Worm (Caenorhabditis elegans) whole organism, L3 larva: ENCODE measurements around the gene T26H5.9.

Source experiments
- R02D3.7 ChIP-seq: fragments of 150-350 bp; optimal IDR thresholded peaks from 2 replicates; lab custom pipeline; 2014; ENCODE audit warnings: missing biosample characterization, missing genetic modification characterization
- ama-1 ChIP-seq: fragments of 150-350 bp; optimal IDR thresholded peaks from 2 replicates; lab custom pipeline; 2018
- ceh-16 ChIP-seq: sonication (generic microtip); optimal IDR thresholded peaks from 2 replicates; lab custom pipeline; 2017; ENCODE audit warnings: missing biosample characterization, missing genetic modification characterization
- ceh-28 ChIP-seq: fragments of 150-350 bp; optimal IDR thresholded peaks from 2 replicates; lab custom pipeline; 2014; ENCODE audit warnings: missing biosample characterization, missing genetic modification reagents, missing genetic modification characterization
- egl-27 ChIP-seq: sonication (generic microtip); optimal IDR thresholded peaks from 4 replicates; lab custom pipeline; 2017; ENCODE audit warnings: missing biosample characterization, missing genetic modification reagents, missing genetic modification characterization
- elt-2 ChIP-seq: sonication (generic microtip); optimal IDR thresholded peaks from 2 replicates; lab custom pipeline; 2016; ENCODE audit warnings: missing genetic modification reagents, mild to moderate bottlenecking, missing genetic modification characterization, missing compliant biosample characterization
- eor-1 ChIP-seq, 2 experiments: fragments of 150-350 bp; optimal IDR thresholded peaks; 2 replicates each; lab custom pipeline; 2014 to 2018; ENCODE audit warnings: missing biosample characterization in 2 of 2, missing genetic modification characterization in 2 of 2
- fkh-10 ChIP-seq: sonication (generic microtip); optimal IDR thresholded peaks from 2 replicates; lab custom pipeline; 2017; ENCODE audit warnings: missing biosample characterization, missing genetic modification reagents, missing genetic modification characterization
- fkh-2 ChIP-seq: fragments of 150-350 bp; optimal IDR thresholded peaks from 2 replicates; lab custom pipeline; 2014; ENCODE audit warnings: missing biosample characterization, missing genetic modification reagents, missing genetic modification characterization
- jun-1 ChIP-seq: fragments of 150-350 bp; optimal IDR thresholded peaks from 2 replicates; lab custom pipeline; 2014; ENCODE audit warnings: missing biosample characterization, missing genetic modification reagents, missing genetic modification characterization
- lin-15B ChIP-seq: fragments of 150-350 bp; optimal IDR thresholded peaks from 2 replicates; lab custom pipeline; 2014; ENCODE audit warnings: missing biosample characterization, missing genetic modification characterization
- lsy-12 ChIP-seq: sonication (generic microtip); optimal IDR thresholded peaks from 2 replicates; lab custom pipeline; 2016; ENCODE audit warnings: mild to moderate bottlenecking, missing genetic modification characterization, missing compliant biosample characterization
- mdl-1 ChIP-seq: fragments of 150-350 bp; optimal IDR thresholded peaks from 2 replicates; lab custom pipeline; 2014; ENCODE audit warnings: missing biosample characterization, missing genetic modification characterization
- mml-1 ChIP-seq: fragments of 150-350 bp; sonication (generic microtip); optimal IDR thresholded peaks from 3 replicates; lab custom pipeline; 2014; ENCODE audit warnings: missing biosample characterization, missing genetic modification characterization
- nfya-1 ChIP-seq: sonication (generic microtip); optimal IDR thresholded peaks from 2 replicates; lab custom pipeline; 2017; ENCODE audit warnings: missing genetic modification characterization, mild to moderate bottlenecking, missing compliant biosample characterization, antibody characterized with exemption, moderate library complexity; ENCODE audit not compliant: insufficient read depth
- nhr-11 ChIP-seq: fragments of 150-350 bp; optimal IDR thresholded peaks from 2 replicates; lab custom pipeline; 2014; ENCODE audit warnings: missing biosample characterization, missing genetic modification characterization
- nhr-237 ChIP-seq: fragments of 150-350 bp; optimal IDR thresholded peaks from 2 replicates; lab custom pipeline; 2014; ENCODE audit warnings: missing biosample characterization, missing genetic modification characterization
- nhr-28 ChIP-seq: fragments of 150-350 bp; optimal IDR thresholded peaks from 2 replicates; lab custom pipeline; 2014; ENCODE audit warnings: missing biosample characterization, missing genetic modification characterization
- nhr-43 ChIP-seq: sonication (generic microtip); optimal IDR thresholded peaks from 2 replicates; lab custom pipeline; 2016; ENCODE audit warnings: mild to moderate bottlenecking, missing genetic modification characterization, missing compliant biosample characterization; ENCODE audit not compliant: poor library complexity, severe bottlenecking
- nhr-67 ChIP-seq: fragments of 150-350 bp; optimal IDR thresholded peaks from 2 replicates; lab custom pipeline; 2014; ENCODE audit warnings: missing biosample characterization, missing genetic modification characterization
- nhr-77 ChIP-seq: fragments of 150-350 bp; optimal IDR thresholded peaks from 2 replicates; lab custom pipeline; 2014; ENCODE audit warnings: missing biosample characterization, missing genetic modification characterization
- pha-4 ChIP-seq: fragments of 150-350 bp; optimal IDR thresholded peaks from 2 replicates; lab custom pipeline; 2014; ENCODE audit warnings: missing biosample characterization, missing genetic modification reagents, missing genetic modification characterization
- pqm-1 ChIP-seq: fragments of 150-350 bp; optimal IDR thresholded peaks from 2 replicates; lab custom pipeline; 2017; ENCODE audit warnings: missing biosample characterization, missing genetic modification characterization, inconsistent platforms
- sea-2 ChIP-seq: fragments of 150-350 bp; sonication (generic microtip); optimal IDR thresholded peaks from 4 replicates; lab custom pipeline; 2014; ENCODE audit warnings: missing biosample characterization, missing genetic modification reagents, missing genetic modification characterization
- skn-1 ChIP-seq: fragments of 150-350 bp; optimal IDR thresholded peaks from 2 replicates; lab custom pipeline; 2014; ENCODE audit warnings: missing biosample characterization, missing genetic modification characterization
- snpc-4 ChIP-seq: fragments of 150-350 bp; optimal IDR thresholded peaks from 2 replicates; lab custom pipeline; 2014; ENCODE audit warnings: missing biosample characterization, missing genetic modification characterization
- unc-39 ChIP-seq: sonication (generic microtip); optimal IDR thresholded peaks from 4 replicates; lab custom pipeline; 2017; ENCODE audit warnings: missing biosample characterization, missing genetic modification characterization
- unc-62 ChIP-seq: fragments of 150-350 bp; sonication (generic microtip); optimal IDR thresholded peaks from 4 replicates; lab custom pipeline; 2014; ENCODE audit warnings: missing biosample characterization, missing genetic modification reagents, missing genetic modification characterization
- zag-1 ChIP-seq: fragments of 150-350 bp; optimal IDR thresholded peaks from 2 replicates; lab custom pipeline; 2014; ENCODE audit warnings: missing biosample characterization, missing genetic modification characterization
- ztf-11 ChIP-seq: fragments of 150-350 bp; optimal IDR thresholded peaks from 2 replicates; lab custom pipeline; 2014; ENCODE audit warnings: missing biosample characterization, missing genetic modification characterization

Gene T26H5.9

ce11 chrV:15444615-15445014, at the start of gene T26H5.9:
T26H5.9 (plus strand) TSS chrV:15444916.
- no peak for TF ChIP-seq nhr-28 (tag; lab: Kevin White, UChicago)
- TF ChIP-seq pqm-1 (tag; lab: Kevin White, UChicago): peak; percentile 12
- no peak for TF ChIP-seq unc-39
- TF ChIP-seq mml-1: no peak
- TF ChIP-seq eor-1 (tag; optimal IDR thresholded peaks at IDR 0.05; lab: Kevin White, UChicago): no peak
- peak; percentile 65 for TF ChIP-seq elt-2 (tag; lab: Kevin White, UChicago)
- TF ChIP-seq nhr-77: no peak

DNA sequence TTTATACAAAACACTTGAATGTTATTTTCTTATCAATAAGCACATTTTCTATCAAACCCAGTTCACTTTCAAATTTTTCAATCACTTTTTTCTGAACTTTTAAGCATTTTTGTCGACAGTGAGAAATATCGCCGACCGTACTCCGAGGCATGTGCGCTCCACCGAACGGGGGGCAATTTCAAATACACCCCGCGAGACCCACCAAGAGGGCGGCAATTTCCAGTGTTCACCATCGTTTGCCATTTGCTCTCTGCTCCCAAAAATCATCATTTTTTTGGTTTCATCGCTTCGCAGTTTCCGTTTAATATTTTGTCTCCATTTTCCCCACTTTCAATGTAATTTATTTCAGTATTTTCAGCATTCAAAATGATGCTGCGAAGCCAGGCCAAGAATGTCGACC, 49.4 kb upstream of the T26H5.9 start, which contains the start of gene cyb-3:
Gene cyb-3 (plus strand): TSS at position 350 of the 400 bp plus-strand sequence.
- TF ChIP-seq nhr-43 (tag; lab: Kevin White, UChicago) (no peak), ztf-11 (tag; lab: Kevin White, UChicago) (no peak), fkh-10 (no peak), jun-1 (tag; lab: Kevin White, UChicago) (no peak), nhr-67 (tag; lab: Kevin White, UChicago) (no peak), sea-2 (GFP tag; lab: Kevin White, UChicago) (no peak), ceh-28 (tag; lab: Kevin White, UChicago) (no peak), mdl-1 (no peak), skn-1 (tag; lab: Kevin White, UChicago) (no peak), pqm-1 (tag; lab: Kevin White, UChicago) (no peak), unc-62 (no peak), unc-39 (no peak), R02D3.7 (tag; lab: Kevin White, UChicago) (no peak), pha-4 (tag; lab: Kevin White, UChicago) (no peak), nfya-1 (no peak), fkh-2 (tag; lab: Kevin White, UChicago) (no peak), eor-1 (tag; optimal IDR thresholded peaks at IDR 0.05; lab: Kevin White, UChicago) (no peak), snpc-4 (tag; lab: Kevin White, UChicago) (no peak), ceh-16 (tag; lab: Kevin White, UChicago) (no peak)

DNA sequence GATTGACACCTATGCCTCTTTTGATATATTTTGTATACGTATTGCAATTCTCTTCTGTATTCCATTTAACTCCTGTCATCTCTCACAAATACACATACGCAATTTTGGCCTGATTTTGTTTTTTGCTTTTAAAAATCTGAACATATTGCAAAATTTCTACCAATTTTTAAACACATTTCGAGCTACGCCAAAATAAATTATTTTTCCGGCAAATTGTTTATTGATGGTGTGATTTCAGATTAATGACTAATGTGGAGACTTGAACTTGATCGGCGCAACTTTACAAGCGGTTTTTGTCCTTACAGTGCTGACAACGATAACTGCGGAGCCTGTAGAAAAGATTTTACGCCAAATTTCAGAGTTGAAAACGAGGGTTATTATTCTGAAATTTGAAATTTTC, 47.6 kb upstream of the T26H5.9 start:
- TF ChIP-seq lsy-12 (no peak), ceh-28 (tag; lab: Kevin White, UChicago) (no peak), nhr-28 (tag; lab: Kevin White, UChicago) (no peak), nhr-237 (tag; lab: Kevin White, UChicago) (no peak), snpc-4 (tag; lab: Kevin White, UChicago) (no peak), egl-27 (no peak), mdl-1 (no peak), pqm-1 (tag; lab: Kevin White, UChicago) (no peak), mml-1 (no peak), ama-1 (lab: Kevin White, UChicago) (no peak), zag-1 (no peak), unc-62 (no peak)
- TF ChIP-seq, all 47 proteins: peak for 0

- TF ChIP-seq nhr-11 (tag; lab: Kevin White, UChicago): no peak
Observed at ce11 chrV:15398728-15399127, 46.0 kb upstream of the T26H5.9 start, which contains the start of gene fbxa-199. fbxa-199 (minus strand) TSS chrV:15398828.

DNA sequence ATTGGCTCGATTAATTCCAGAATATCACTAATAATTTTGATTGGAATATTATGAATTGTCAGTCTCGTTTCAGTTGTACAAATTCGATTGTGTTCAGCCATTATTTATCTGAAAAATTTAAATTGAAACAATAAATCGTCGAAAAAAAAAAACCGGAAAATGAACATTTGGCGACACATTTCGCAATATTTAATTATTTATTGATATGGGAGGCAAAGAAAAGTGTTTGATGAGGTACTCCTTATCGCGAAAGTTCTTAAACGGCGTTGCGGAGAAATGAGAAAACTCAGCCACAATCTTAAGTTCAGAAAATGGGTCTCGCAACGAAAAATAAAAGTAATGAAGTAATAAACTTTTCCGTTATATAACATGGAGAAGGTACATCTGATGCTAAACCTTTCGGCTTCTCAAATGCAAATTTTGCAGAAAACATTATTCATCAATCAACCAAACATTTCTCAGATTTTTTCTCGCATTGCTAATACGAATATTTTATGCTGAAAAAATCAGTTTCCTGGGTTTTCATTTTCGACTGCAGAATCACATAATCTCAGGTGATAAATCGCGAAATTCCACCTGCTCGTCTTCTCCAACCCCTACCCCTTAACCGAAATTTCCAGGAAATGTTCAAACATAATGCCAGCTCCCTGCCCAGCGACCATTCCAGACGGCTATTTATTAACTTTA, 44.9 kb upstream of the T26H5.9 start, which contains the start of the genes T06E6.15 and sri-7:
Gene T06E6.15 (minus strand): TSS at position 101 of the 687 bp plus-strand sequence.
Gene sri-7 (plus strand): TSS at position 637 of the 687 bp plus-strand sequence.
- no peak for TF ChIP-seq unc-62
- no peak for TF ChIP-seq fkh-10
- TF ChIP-seq lin-15B (tag; lab: Kevin White, UChicago): no peak
- TF ChIP-seq snpc-4 (tag; lab: Kevin White, UChicago): no peak
- no peak for TF ChIP-seq eor-1 (tag; optimal IDR thresholded peaks at IDR 0.05; lab: Kevin White, UChicago)
- no peak for TF ChIP-seq ceh-16 (tag; lab: Kevin White, UChicago)

- TF ChIP-seq pha-4 (tag; lab: Kevin White, UChicago) (peak; percentile 41), pqm-1 (tag; lab: Kevin White, UChicago) (no peak)
Observed at ce11 chrV:15401856-15402314, 42.8 kb upstream of the T26H5.9 start, which contains the start of gene fbxa-135. fbxa-135 (plus strand) TSS chrV:15402264.
